Worm (Caenorhabditis elegans): Measurements from ENCODE around the gene Y39B6A.37.
"Not testable (repeated sequence)": the region's sequence is repeated elsewhere in the genome, so short reads cannot be mapped to it uniquely, and the experiment has no call there.

Y39B6A.37 gene

ce11 chrV:19014273-19014672, 23.6 kb downstream of the Y39B6A.37 start, which contains the start of gene Y39B6A.30:
Y39B6A.30 (plus strand) TSS chrV:19014573.
- not testable (repeated sequence) for TF ChIP-seq cebp-1 (GFP tag; IDR thresholded peaks at IDR 0.05); cebp-1 (tag; optimal IDR thresholded peaks at IDR 0.05); sptf-2 (GFP tag; optimal IDR thresholded peaks at IDR 0.05); pha-4 (tag; optimal IDR thresholded peaks at IDR 0.05)

ce11 chrV:19019239-19019638, 28.6 kb downstream of the Y39B6A.37 start:
- TF ChIP-seq hrde-1 (tag; optimal IDR thresholded peaks at IDR 0.05; ENCODE audit: borderline replicate concordance) (no peak), let-526 (GFP tag; IDR thresholded peaks at IDR 0.05) (no peak), ccch-3 (GFP tag; optimal IDR thresholded peaks at IDR 0.05) (no peak), lin-54 (GFP tag; optimal IDR thresholded peaks at IDR 0.05) (no peak), D2030.7 (GFP tag; IDR thresholded peaks at IDR 0.05) (no peak)

ce11 chrV:19024683-19025082, 34.0 kb downstream of the Y39B6A.37 start, which contains the start of gene Y39B6A.29:
Y39B6A.29 (minus strand) TSS chrV:19024783.
- no peak for TF ChIP-seq akir-1 (GFP tag; optimal IDR thresholded peaks at IDR 0.05)
- no peak for TF ChIP-seq rpc-1 (optimal IDR thresholded peaks at IDR 0.05)
- TF ChIP-seq rpc-1 (tag; optimal IDR thresholded peaks at IDR 0.05), result no peak
- TF ChIP-seq B0336.3 (GFP tag; IDR thresholded peaks at IDR 0.05), result no peak
- no peak for TF ChIP-seq B0261.1 (tag; optimal IDR thresholded peaks at IDR 0.05)
- no peak for TF ChIP-seq aptf-3 (GFP tag; IDR thresholded peaks at IDR 0.05)
- TF ChIP-seq nhr-90 (tag; optimal IDR thresholded peaks at IDR 0.05), result no peak
- TF ChIP-seq dpl-1 (GFP tag; optimal IDR thresholded peaks at IDR 0.05), result no peak
- TF ChIP-seq ztf-3 (GFP tag; optimal IDR thresholded peaks at IDR 0.05), result no peak
- TF ChIP-seq lin-26 (GFP tag; IDR thresholded peaks at IDR 0.05), result no peak
- TF ChIP-seq ekl-4 (GFP tag; IDR thresholded peaks at IDR 0.05), result no peak
- TF ChIP-seq Y56A3A.18 (GFP tag; IDR thresholded peaks at IDR 0.05), result no peak
- no peak for TF ChIP-seq K11D2.4 (GFP tag; IDR thresholded peaks at IDR 0.05)
- TF ChIP-seq F49E8.2 (tag; optimal IDR thresholded peaks at IDR 0.05; ENCODE audit: insufficient read depth), result no peak
- no peak for TF ChIP-seq F39B2.1 (GFP tag; IDR thresholded peaks at IDR 0.05)
- no peak for TF ChIP-seq hrde-1 (tag; optimal IDR thresholded peaks at IDR 0.05; ENCODE audit: borderline replicate concordance)

ce11 chrV:19026163-19026562, 35.5 kb downstream of the Y39B6A.37 start, which contains the start of gene Y39B6A.25:
Y39B6A.25 (plus strand) TSS chrV:19026463.
- TF ChIP-seq somi-1 (GFP tag; optimal IDR thresholded peaks at IDR 0.05) (no peak), B0019.2 (GFP tag; conservative IDR thresholded peaks at IDR 0.05) (no peak), ceh-58 (GFP tag; IDR thresholded peaks at IDR 0.05) (no peak), Y67H2A.10 (GFP tag; conservative IDR thresholded peaks at IDR 0.05) (no peak), C06A6.2 (GFP tag; conservative IDR thresholded peaks at IDR 0.05) (no peak), snpc-1.1 (tag; optimal IDR thresholded peaks at IDR 0.05; ENCODE audit: insufficient read depth) (no peak), nhr-80 (tag; optimal IDR thresholded peaks at IDR 0.05) (no peak)

ce11 chrV:19027338-19027737, 36.7 kb downstream of the Y39B6A.37 start:
- TF ChIP-seq mxl-1 (tag; optimal IDR thresholded peaks at IDR 0.05) (no peak), zfh-2 (GFP tag; conservative IDR thresholded peaks at IDR 0.05) (no peak), hmg-1.2 (GFP tag; IDR thresholded peaks at IDR 0.05) (no peak), lir-1 (GFP tag; conservative IDR thresholded peaks at IDR 0.05) (no peak), T07F8.4 (tag; optimal IDR thresholded peaks at IDR 0.05) (no peak), attf-5 (GFP tag; optimal IDR thresholded peaks at IDR 0.05) (no peak), ztf-25 (GFP tag; IDR thresholded peaks at IDR 0.05) (no peak), B0035.1 (tag; optimal IDR thresholded peaks at IDR 0.05) (no peak), C17E4.6 (GFP tag; IDR thresholded peaks at IDR 0.05) (no peak), let-526 (GFP tag; IDR thresholded peaks at IDR 0.05) (no peak), ceh-79 (tag; optimal IDR thresholded peaks at IDR 0.05) (no peak)
